Fruit fly (Drosophila melanogaster): ENCODE measurements around the gene CASK.

Gene CASK

DNA sequence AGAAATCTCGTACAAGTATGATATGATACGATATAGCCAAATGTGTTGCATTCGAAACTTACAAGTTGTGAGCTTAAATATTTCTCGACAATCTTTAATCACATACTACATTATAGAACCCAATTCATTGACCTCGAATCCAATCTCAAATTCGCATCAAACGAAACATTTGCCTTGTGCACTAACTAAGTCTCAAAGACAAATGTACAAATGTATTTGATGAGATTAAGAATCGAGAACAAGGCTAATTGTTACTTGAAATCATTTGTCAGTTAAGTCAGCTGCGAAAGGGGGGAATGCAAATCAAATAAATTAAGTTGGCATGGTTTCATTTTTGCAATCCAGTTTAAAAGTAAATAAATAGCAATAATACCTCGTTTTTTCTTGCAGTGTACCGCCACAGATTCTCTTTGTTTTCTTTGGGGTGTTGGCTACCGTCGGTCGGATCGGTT lies 16.1 kb upstream of the CASK start (continued):
- TF ChIP-seq CG7839 (tag; optimal IDR thresholded peaks at IDR 0.05) (peak; percentile 45), CG31441 (GFP tag; IDR thresholded peaks at IDR 0.05) (peak; percentile 56; the same call in 1 of the 2 replicates), CG11456 (GFP tag; IDR thresholded peaks at IDR 0.05) (no peak), CG10979 (tag; optimal IDR thresholded peaks at IDR 0.05) (peak; percentile 13), CG8388 (GFP tag; optimal IDR thresholded peaks at IDR 0.05) (peak; percentile 18), bsh (GFP tag; optimal IDR thresholded peaks at IDR 0.05) (peak; percentile 13 to 88), dysf (GFP tag; IDR thresholded peaks at IDR 0.05) (peak; percentile 40; the same call in 1 of the 3 replicates), CG16863 (GFP tag; optimal IDR thresholded peaks at IDR 0.05) (peak; percentile 18), sens (GFP tag) (peak; percentile 90), slp2 (GFP tag; optimal IDR thresholded peaks at IDR 0.05) (peak; percentile 38), repo (GFP tag; optimal IDR thresholded peaks at IDR 0.05) (no peak), bbx (GFP tag; IDR thresholded peaks at IDR 0.05; ENCODE audit: partially characterized antibody) (no peak), Chrac-16 (GFP tag; optimal IDR thresholded peaks at IDR 0.05) (peak; percentile 2), lilli (GFP tag; optimal IDR thresholded peaks at IDR 0.05) (peak; percentile 19)

DNA sequence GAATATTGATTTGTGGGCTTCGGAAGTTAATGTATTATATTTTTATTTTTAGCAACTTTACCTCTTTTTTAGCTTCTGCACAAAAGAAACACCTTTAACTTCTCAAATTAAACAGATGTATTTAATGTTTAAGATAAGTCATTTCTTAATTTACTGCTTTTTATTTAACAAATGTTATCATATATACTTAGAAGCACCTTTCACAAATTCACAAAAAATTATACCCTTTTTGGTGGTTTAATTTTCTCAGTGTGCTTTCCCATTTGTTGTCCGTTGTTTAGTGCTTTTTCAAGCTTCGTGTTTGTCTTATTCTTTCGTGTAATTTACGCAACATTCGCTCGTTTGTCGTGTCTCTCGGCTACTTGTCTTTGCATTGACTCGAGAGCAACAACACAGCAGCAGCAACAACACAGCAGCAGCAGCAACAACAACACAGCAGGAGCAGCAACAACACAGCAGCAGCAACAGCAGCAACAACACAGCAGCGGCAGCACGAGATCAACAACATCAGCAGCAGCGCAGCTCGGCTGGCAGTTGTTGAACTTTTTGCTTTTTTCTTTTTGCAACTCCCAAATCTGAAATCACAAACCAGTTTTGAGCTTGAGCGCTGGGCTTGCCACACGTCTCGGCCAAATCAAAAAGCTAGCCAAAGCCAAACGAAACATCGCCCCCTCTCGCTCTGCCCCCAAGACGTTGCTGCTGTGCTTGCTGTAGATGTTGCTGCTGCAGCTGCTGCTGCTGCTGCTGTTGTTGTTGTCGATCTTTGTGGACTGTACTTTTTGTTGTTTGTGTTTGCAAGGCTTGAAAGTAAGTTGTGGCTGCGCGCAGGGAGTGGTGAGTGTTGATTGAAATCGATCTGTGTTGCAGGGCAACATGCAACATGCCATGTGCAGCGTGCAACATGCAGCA lies 14.8 kb upstream of the CASK start:
- TF ChIP-seq Mes4 (GFP tag; optimal IDR thresholded peaks at IDR 0.05) (no peak), Doc2 (GFP tag; IDR thresholded peaks at IDR 0.05) (no peak), CG4730 (GFP tag; IDR thresholded peaks at IDR 0.05) (no peak), CG8765 (GFP tag; IDR thresholded peaks at IDR 0.05) (no peak), lilli (GFP tag; optimal IDR thresholded peaks at IDR 0.05) (no peak), gro (GFP tag; optimal IDR thresholded peaks at IDR 0.05) (no peak), corto (GFP tag; optimal IDR thresholded peaks at IDR 0.05) (no peak), Drgx (GFP tag; IDR thresholded peaks at IDR 0.05) (peak; percentile 34), CG2712 (tag; optimal IDR thresholded peaks at IDR 0.05) (peak; percentile 34), ap (GFP tag; IDR thresholded peaks at IDR 0.05) (no peak), CG10462 (GFP tag; optimal IDR thresholded peaks at IDR 0.05) (no peak), CG18262 (tag; optimal IDR thresholded peaks at IDR 0.05) (peak; percentile 9), odd (GFP tag; optimal IDR thresholded peaks at IDR 0.05) (no peak), CoRest (tag; optimal IDR thresholded peaks at IDR 0.05) (no peak), PHDP (tag; optimal IDR thresholded peaks at IDR 0.05) (no peak), CG18476 (GFP tag; optimal IDR thresholded peaks at IDR 0.05) (peak; percentile 36), lmd (GFP tag; IDR thresholded peaks at IDR 0.05) (no peak), tx (GFP tag; optimal IDR thresholded peaks at IDR 0.05) (no peak), CG2202 (tag; optimal IDR thresholded peaks at IDR 0.05) (no peak), unpg (GFP tag; optimal IDR thresholded peaks at IDR 0.05) (peak; percentile 45), kay (GFP tag; optimal IDR thresholded peaks at IDR 0.05) (no peak), so (GFP tag; IDR thresholded peaks at IDR 0.05) (no peak), Six4 (GFP tag; optimal IDR thresholded peaks at IDR 0.05) (no peak), CG15601 (tag; optimal IDR thresholded peaks at IDR 0.05) (no peak), CG10366 (GFP tag; IDR thresholded peaks at IDR 0.05) (no peak), CG11504 (tag; optimal IDR thresholded peaks at IDR 0.05) (peak; percentile 82), Blimp-1 (GFP tag; optimal IDR thresholded peaks at IDR 0.05) (peak; percentile 41), NC2β (GFP tag; optimal IDR thresholded peaks at IDR 0.05) (no peak), Opbp (GFP tag; IDR thresholded peaks at IDR 0.05; ENCODE audit: partially characterized antibody) (no peak), CG7928 (GFP tag; optimal IDR thresholded peaks at IDR 0.05) (no peak), Rfx (GFP tag; IDR thresholded peaks at IDR 0.05) (no peak), disco-r (GFP tag; optimal IDR thresholded peaks at IDR 0.05) (no peak), unc-4 (GFP tag; IDR thresholded peaks at IDR 0.05; ENCODE audit: partially characterized antibody) (no peak), croc (GFP tag; conservative IDR thresholded peaks at IDR 0.05) (no peak), CG16813 (GFP tag; IDR thresholded peaks at IDR 0.05; ENCODE audit: partially characterized antibody) (no peak)
